Worm (Caenorhabditis elegans) whole organism, L1 larva: ENCODE measurements around the gene srh-33.

Experiments used
- C16A3.4 ChIP-seq: fragments of 150-350 bp; optimal IDR thresholded peaks from 2 replicates; lab custom pipeline; 2014; ENCODE audit warnings: missing biosample characterization, missing genetic modification characterization
- dsc-1 ChIP-seq: sonication (generic microtip); optimal IDR thresholded peaks from 2 replicates; lab custom pipeline; 2016; ENCODE audit warnings: mild to moderate bottlenecking, missing genetic modification characterization, missing compliant biosample characterization
- fkh-8 ChIP-seq: sonication (generic microtip); optimal IDR thresholded peaks from 2 replicates; lab custom pipeline; 2016; ENCODE audit warnings: mild to moderate bottlenecking, missing genetic modification characterization, missing compliant biosample characterization
- hlh-4 ChIP-seq: sonication (generic microtip); optimal IDR thresholded peaks from 2 replicates; lab custom pipeline; 2016; ENCODE audit warnings: mild to moderate bottlenecking, missing genetic modification characterization, missing compliant biosample characterization
- nhr-20 ChIP-seq: sonication (generic microtip); optimal IDR thresholded peaks from 2 replicates; lab custom pipeline; 2016; ENCODE audit warnings: mild to moderate bottlenecking, missing genetic modification characterization, missing compliant biosample characterization
- nhr-237 ChIP-seq: fragments of 150-350 bp; optimal IDR thresholded peaks from 2 replicates; lab custom pipeline; 2014; ENCODE audit warnings: missing biosample characterization, missing genetic modification characterization
- nhr-47 ChIP-seq: sonication (generic microtip); optimal IDR thresholded peaks from 2 replicates; lab custom pipeline; 2016; ENCODE audit warnings: mild to moderate bottlenecking, missing genetic modification characterization, moderate library complexity, missing compliant biosample characterization
- nhr-71 ChIP-seq: sonication (generic microtip); optimal IDR thresholded peaks from 2 replicates; lab custom pipeline; 2016; ENCODE audit warnings: mild to moderate bottlenecking, missing genetic modification characterization, moderate library complexity, missing compliant biosample characterization
- pax-3 ChIP-seq: fragments of 200-800 bp; sonication (Bioruptor generic); optimal IDR thresholded peaks from 2 replicates; lab custom pipeline; 2018; ENCODE audit warnings: mild to moderate bottlenecking, missing genetic modification characterization, moderate library complexity, missing compliant biosample characterization
- swsn-7 ChIP-seq: sonication (generic microtip); optimal IDR thresholded peaks from 2 replicates; lab custom pipeline; 2016; ENCODE audit warnings: missing genetic modification characterization, missing compliant biosample characterization
- vab-15 ChIP-seq: sonication (generic microtip); optimal IDR thresholded peaks from 2 replicates; lab custom pipeline; 2017; ENCODE audit warnings: missing genotype, mild to moderate bottlenecking, missing genetic modification characterization, missing compliant biosample characterization
- zip-4 ChIP-seq: fragments of 200-800 bp; sonication (Bioruptor generic); optimal IDR thresholded peaks from 2 replicates; lab custom pipeline; 2018; ENCODE audit warnings: mild to moderate bottlenecking, missing genetic modification characterization, moderate library complexity, missing compliant biosample characterization

srh-33 gene

DNA sequence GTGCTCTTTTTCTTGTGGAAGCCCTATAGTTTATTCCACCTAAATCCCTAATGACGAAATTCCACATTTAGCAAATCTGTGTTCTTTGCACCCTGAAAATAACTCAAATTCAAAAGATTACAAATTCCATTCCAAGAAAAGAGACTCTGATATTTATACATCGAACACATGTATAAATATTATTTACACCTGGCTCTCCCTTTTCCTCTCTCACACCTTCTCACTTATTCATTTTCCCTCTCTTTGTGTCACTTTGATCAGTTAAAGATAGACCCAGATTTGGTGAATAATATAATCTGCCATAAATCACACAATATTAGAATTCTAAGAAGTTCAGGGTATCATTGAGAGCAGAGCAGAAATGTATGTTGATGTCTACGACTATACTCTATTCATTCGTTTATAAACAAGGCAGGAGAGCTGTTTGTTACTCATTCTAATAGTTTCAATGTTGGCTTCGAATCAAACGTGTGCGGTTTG, 50.9 kb downstream of the srh-33 start, which contains the start of gene nhr-254:
nhr-254 (plus strand) TSS at position 430 of the 480 bp plus-strand sequence.
- peak; percentile 38 for TF ChIP-seq pax-3 (tag; lab: Kevin White, UChicago)
- TF ChIP-seq zip-4 (GFP tag; lab: Kevin White, UChicago): no peak
- no peak for TF ChIP-seq C16A3.4 (tag; lab: Kevin White, UChicago)
- TF ChIP-seq fkh-8 (tag; lab: Kevin White, UChicago): peak; percentile 63
- TF ChIP-seq vab-15 (tag; lab: Kevin White, UChicago): no peak
- peak; percentile 47 for TF ChIP-seq dsc-1 (tag; lab: Kevin White, UChicago)
- no peak for TF ChIP-seq swsn-7 (tag; lab: Kevin White, UChicago)
- no peak for TF ChIP-seq nhr-237 (tag; lab: Kevin White, UChicago)
- TF ChIP-seq nhr-20 (tag; lab: Kevin White, UChicago): peak; percentile 50
- TF ChIP-seq nhr-47: peak; percentile 59
- peak; percentile 47 for TF ChIP-seq nhr-71
- peak; percentile 35 for TF ChIP-seq hlh-4 (tag; lab: Kevin White, UChicago)
